Worm (Caenorhabditis elegans) whole organism, young adult: ENCODE data around the gene R13H7.2.

Experiments
- Y79H2A.3 ChIP-seq: fragments of 200-800 bp; sonication (Bioruptor generic); conservative IDR thresholded peaks from 2 replicates; pipeline ENCODE4 v1.3.6; 2022; ENCODE audit warnings: missing genetic modification reagents, missing genetic modification characterization, missing compliant biosample characterization
- ceh-58 ChIP-seq: fragments of 200-800 bp; sonication (Bioruptor generic); IDR thresholded peaks from 2 replicates; pipeline ENCODE4 v1.3.6; 2022; ENCODE audit warnings: missing genetic modification characterization, missing compliant biosample characterization
- ceh-79 ChIP-seq: sonication (generic microtip); optimal IDR thresholded peaks from 2 replicates; lab custom pipeline; 2017; ENCODE audit warnings: mild to moderate bottlenecking, missing genetic modification characterization, missing compliant biosample characterization
- dpl-1 ChIP-seq: fragments of 150-350 bp; optimal IDR thresholded peaks from 2 replicates; lab custom pipeline; 2014; ENCODE audit warnings: missing biosample characterization, missing genetic modification reagents, missing genetic modification characterization
- efl-1 ChIP-seq: fragments of 150-350 bp; optimal IDR thresholded peaks from 2 replicates; lab custom pipeline; 2014; ENCODE audit warnings: missing biosample characterization, missing genetic modification reagents, missing genetic modification characterization
- egrh-3 ChIP-seq: fragments of 200-800 bp; sonication (Bioruptor generic); IDR thresholded peaks from 2 replicates; pipeline ENCODE4 v1.3.6; 2022; ENCODE audit warnings: missing genetic modification reagents, missing genetic modification characterization, missing compliant biosample characterization
- madf-3 ChIP-seq: fragments of 200-800 bp; sonication (Bioruptor generic); IDR thresholded peaks from 2 replicates; pipeline ENCODE4 v1.3.6; 2022; ENCODE audit warnings: missing genetic modification reagents, missing genetic modification characterization, missing compliant biosample characterization

ce11 chrIV:6804815-6805214 is 54.4 kb downstream of the R13H7.2 start, which contains the start of gene C17H12.37:
- TF ChIP-seq dpl-1 (GFP tag; lab: Kevin White, UChicago) (no peak), ceh-79 (tag; lab: Kevin White, UChicago) (no peak), Y79H2A.3 (GFP tag; lab: Robert Waterston, UW) (no peak), efl-1 (GFP tag; lab: Kevin White, UChicago) (no peak), egrh-3 (no peak), ceh-58 (no peak), madf-3 (GFP tag; lab: Robert Waterston, UW) (no peak)
